Worm (Caenorhabditis elegans) whole organism, dauer: ENCODE results near the gene bus-18.

Source experiments
- unc-62 ChIP-seq: sonication (generic microtip); optimal IDR thresholded peaks from 2 replicates; lab custom pipeline; 2017; ENCODE audit warnings: missing biosample characterization, missing genetic modification reagents, missing genetic modification characterization

Gene bus-18

DNA sequence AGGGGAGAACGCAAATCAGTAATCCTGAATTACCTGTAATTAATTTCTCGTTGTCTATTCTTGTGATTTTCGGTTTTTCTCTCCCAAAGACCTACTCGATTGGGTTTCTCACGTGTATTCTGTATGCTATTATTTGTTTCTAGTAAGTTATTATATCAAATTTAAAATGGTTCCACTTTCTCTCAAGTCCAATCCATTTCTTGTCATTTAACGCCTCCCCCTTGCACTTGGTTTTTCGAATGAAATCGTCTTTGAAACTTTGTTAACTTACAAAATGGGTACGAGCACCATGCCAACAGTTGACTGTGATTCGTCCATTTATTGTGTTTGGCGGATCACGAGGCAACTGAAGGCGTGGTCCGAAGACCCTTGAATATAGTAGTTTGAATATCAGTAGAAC, 3.9 kb upstream of the bus-18 start:
- TF ChIP-seq unc-62 (GFP tag; lab: Kevin White, UChicago): no peak

DNA sequence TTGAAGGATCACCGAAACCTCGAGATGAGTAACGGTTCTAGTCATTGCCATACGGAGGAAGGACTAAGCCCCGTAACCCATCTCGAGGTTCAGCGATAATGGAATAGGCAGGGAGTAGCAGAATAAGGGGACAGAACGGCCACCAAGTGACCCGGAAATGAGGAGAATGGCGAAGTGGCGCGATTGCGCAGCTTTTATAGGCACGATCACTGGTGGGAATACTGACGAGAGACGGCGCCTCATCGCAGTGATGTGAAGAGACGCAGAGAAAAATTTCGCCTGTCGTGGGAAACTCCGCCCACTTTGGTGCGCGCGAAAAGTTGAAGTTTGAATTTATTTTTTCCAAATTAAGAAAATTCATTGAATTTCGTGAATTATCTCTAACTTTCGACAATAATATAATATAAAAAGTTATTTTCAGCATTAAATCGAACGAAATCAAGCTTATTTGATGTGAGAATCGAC, 3.4 kb upstream of the bus-18 start, which contains the start of gene F55A11.4:
F55A11.4 (plus strand) TSS at position 415 of the 465 bp plus-strand sequence.
- no peak for TF ChIP-seq unc-62 (GFP tag; lab: Kevin White, UChicago)

DNA sequence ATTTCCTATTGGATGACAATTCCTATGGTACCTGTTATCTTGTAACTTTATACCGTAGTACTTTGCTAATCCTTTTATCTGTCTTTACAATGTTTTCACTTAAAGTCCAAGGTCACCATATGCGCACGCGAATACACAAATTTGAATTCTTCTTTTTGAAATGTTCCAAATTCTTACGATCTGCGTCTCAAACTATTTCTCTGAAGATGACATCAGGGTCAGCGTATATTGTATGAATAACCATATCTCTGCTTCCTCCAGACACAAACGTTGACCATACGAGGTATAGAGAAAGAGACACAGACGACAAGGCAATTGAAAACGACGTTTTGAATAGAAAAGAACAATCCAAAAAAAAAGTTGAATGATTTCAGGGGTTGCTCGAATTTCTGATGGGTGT, 414 bp downstream of the bus-18 start:
- TF ChIP-seq unc-62 (GFP tag; lab: Kevin White, UChicago): no peak

DNA sequence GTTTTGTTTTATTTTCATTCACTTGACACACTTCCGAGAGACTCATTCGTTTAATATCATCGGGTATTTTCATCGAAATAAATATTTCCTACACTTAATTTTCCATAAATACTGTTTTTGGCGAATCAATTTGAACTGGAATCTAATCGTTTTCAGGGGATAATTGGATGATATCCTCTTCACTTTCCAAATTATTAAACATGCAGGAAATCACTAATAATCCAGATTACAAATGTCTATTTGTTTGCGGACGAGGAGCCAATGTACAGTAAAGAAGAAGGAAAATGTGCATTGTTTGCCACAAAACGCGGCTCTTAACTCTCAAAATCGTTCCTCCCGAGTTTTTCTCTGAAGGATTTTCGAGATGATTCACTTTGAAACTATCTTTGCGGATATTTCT, 3.0 kb downstream of the bus-18 start, which contains the start of gene F55A11.6:
F55A11.6 (plus strand) TSS at position 301 of the 400 bp plus-strand sequence.
- TF ChIP-seq unc-62 (GFP tag; lab: Kevin White, UChicago): no peak

DNA sequence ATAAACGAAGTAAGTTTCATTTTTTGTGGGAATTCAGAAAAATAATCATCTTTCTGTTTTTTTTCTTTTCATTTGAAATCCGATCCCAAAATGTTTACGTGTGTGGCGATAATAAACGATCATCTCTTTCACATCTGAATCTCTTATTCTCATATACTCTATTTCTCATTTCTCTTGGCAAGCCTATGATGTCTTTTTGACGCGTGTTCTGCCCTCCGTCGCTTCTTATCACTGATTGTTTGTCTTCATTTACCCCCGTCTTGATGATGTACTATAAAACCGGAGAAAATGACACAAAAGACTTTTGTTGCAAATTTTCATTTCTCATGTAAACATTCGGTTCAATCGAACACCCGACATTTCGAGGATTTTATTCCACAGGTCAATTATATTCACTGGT, 4.3 kb downstream of the bus-18 start:
- TF ChIP-seq unc-62 (GFP tag; lab: Kevin White, UChicago): no peak

DNA sequence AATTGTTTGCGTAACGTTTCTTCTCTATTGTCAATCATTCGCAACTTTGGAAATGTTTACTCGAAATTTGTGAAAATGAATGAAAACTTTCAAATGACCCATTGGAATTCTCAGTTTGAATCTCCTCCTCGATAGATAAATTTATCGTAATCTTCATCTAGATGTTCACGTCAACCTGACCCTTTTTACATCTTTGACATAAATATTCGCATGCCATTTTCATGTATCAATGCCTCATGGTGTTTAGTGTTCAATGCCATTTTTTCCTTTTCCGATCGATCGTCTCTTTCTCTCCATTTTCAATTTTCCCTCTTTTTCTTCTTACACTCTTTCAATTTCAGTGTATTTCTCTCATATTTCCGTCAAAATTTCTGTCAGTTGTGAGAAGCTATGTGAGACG, 5.8 kb downstream of the bus-18 start:
- no peak for TF ChIP-seq unc-62 (GFP tag; lab: Kevin White, UChicago)

DNA sequence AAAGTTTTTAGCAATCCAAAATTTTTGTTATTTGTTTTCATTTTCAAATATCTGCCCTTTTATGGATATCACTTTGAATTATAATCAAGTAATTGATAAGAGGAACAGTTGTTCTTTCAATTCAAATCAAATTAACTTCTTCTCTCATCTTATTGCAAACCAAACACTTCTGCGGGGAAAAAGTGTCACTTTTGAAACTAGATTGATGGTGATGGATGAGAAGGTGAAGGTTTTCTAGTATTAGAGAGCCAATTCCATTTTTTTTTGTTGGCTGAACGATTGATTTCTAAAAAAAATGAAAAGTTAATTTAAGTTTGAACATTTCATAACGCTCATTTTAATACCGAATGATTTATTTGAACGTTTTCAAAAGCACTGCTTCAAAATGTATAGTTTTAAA, 6.3 kb downstream of the bus-18 start:
- no peak for TF ChIP-seq unc-62 (GFP tag; lab: Kevin White, UChicago)

DNA sequence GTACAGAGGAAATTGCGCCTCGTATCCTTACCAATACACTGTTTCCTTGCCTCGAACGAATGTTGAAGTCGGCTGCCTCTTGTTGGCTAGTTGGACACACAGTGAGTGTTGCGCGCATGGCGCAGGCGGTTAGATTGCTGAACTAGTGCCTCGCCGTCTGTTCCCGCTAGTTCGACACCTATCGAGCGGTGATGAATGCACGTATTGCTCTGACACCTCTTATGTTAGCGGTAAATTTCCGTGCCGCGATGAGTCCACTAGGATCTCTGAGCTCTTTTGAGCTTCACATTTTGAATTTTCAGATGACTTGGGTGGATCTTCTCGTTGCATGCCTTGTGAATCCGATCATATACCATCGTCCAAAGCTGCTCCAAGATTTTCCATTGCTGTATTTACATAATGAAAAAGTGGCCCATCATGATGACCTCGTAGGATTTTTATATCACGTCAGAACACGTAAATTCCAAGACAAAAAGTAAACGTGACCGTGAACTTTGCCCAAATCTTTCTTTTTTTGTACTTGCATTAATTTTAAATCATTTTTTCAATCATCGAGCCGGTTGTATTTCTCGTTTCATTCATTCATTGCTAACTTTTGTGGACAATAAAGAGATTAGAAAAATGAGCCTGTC, 9.4 kb downstream of the bus-18 start, which contains the start of gene F55A11.11:
F55A11.11 (plus strand) TSS at position 341 of the 632 bp plus-strand sequence.
- TF ChIP-seq unc-62 (GFP tag; lab: Kevin White, UChicago): no peak

DNA sequence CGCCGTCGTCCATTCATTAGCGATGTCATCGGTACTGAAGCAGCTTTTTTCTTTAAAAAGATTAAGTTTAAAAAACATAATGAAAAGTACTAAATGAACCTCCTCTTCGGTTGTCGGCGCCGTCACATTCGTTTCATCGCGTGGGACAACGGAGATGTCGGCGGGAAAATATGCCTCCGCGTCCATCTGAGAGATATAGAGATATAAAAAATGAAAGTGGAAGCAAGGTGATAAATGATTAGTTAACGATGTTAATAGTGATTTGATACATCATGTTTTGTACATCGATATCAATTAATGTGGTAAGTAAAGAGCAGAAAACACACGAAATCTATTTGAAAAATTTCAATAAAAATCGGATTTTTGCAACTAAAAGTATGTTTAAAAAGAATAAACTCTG, 13.7 kb downstream of the bus-18 start, which contains the start of gene F55A11.7:
F55A11.7 (minus strand) TSS at position 186 of the 400 bp plus-strand sequence.
- no peak for TF ChIP-seq unc-62 (GFP tag; lab: Kevin White, UChicago)

DNA sequence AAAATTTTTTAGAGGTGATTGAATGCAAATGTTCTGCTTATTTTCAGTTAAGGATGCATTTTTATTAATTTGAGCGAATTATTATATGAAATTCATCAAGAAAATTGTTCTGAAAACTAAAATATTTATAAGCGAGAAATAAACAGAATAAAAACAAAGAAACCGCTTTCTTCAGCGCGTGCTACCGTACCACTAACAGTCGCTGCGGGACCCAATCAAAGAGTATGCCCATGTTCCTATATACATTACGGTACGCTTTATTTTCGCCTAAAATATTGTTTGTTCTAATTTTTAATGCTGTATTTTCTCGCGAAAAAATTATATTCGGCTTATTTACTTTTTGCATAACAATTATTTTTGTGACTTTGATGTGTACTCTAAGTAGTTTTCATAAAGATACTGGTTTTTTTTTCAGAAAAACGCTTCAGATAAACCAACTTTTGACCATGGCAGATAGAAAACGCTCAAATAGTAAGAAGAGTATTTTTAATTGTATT, 14.3 kb downstream of the bus-18 start, which contains the start of gene F55A11.8:
F55A11.8 (plus strand) TSS at position 447 of the 497 bp plus-strand sequence.
- TF ChIP-seq unc-62 (GFP tag; lab: Kevin White, UChicago): no peak

DNA sequence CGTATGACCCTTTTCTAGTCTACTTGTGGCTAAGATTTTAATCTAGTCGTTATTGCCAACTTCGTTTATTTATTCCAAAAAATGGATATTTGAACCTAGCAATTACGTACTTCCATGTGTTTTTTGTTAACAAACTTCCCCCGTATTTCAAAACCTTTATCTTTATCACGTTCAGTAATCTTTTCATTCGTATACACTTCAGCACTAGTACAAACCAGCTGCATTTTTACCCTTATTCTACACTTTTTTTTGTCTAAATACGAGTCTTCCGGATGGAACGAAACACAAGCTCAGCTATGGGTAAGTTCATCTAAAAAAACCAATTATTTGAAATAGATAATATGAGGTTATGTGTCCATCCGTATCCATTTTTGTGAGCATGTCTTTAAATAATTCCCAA, 16.0 kb downstream of the bus-18 start, which contains the start of gene D2023.1:
D2023.1 (plus strand) TSS at position 77 of the 400 bp plus-strand sequence.
- no peak for TF ChIP-seq unc-62 (GFP tag; lab: Kevin White, UChicago)

DNA sequence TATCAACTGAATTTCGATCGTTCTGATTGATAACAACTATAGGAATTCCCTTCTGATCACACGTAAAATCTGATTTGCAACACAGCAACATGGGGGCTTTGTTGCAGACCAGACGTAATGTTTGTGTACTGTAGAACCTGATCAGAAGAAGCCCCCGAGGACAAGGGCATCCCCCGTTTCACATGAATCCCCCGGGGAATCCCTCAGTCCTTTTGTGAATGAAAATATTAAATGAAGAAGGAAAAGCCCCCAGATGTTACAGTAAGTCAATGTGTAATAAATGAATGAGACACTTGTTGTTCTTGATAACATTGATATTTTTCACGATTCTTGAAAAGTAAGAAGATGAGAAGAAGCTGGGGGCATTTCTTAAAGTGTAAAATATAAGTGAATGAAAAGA, 20.7 kb downstream of the bus-18 start:
- TF ChIP-seq unc-62 (GFP tag; lab: Kevin White, UChicago): no peak

DNA sequence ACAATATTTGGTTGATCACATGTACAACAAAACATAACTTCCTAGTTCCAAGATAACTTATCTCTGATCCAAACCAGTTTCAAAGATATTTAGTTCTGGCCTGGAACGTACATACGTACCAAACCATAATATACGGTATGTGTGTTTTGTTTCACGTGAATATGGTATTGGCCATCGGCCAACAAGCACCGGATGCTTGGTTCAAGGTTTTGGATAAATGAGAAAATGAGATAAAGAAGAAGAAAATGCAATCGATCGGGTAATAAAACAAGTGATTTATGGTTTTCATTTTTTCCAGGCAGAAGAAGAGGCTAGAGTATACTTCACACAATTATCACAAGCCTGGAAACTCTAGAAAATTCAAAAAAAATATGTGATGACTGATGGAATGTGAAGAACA, 21.8 kb downstream of the bus-18 start:
- TF ChIP-seq unc-62 (GFP tag; lab: Kevin White, UChicago): no peak

DNA sequence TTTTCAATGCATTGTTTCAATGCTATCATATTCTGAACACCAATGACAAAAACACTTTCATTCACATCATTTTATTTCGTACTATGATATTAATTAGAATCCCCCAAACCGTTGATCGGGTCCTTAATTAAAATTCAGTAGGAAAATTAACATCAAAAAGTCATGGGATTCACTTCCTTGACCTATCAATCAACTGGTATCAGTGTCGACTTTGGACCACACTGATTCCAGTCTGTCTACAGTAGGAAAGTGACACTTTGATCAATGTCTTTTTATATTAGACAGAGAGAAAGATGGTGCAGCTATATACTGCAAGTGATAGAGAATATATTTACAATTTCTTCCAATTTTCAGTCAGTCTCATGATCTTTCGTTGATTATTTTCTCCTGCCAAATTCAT, 22.8 kb downstream of the bus-18 start:
- no peak for TF ChIP-seq unc-62 (GFP tag; lab: Kevin White, UChicago)

DNA sequence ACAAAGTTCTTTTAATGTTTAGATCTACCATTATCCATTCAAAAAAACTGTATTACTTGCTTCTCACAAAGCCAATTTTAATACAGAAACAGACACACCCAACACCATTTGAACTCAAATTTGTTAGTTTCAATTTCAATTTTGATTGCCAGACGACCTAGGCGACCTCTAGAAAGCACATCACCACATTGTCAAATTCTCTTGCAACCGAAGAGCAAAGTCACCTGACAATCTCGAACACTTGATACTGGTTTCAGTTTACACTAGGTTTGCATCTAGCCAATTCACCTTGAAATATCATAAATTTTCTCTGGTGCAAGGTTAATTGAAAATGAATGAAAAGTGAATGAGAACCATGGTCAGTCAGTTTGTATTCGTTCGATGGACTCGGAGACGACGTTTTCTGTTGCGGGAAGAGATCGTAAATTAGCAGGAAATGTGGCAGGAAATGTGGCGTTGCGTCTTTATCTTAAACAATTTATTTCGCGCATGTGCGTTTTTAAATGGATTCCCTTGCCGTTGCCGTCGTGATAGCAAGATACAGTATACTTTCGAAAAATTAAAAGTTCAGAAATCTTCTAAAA, 23.8 kb downstream of the bus-18 start:
- TF ChIP-seq unc-62 (GFP tag; lab: Kevin White, UChicago): no peak

DNA sequence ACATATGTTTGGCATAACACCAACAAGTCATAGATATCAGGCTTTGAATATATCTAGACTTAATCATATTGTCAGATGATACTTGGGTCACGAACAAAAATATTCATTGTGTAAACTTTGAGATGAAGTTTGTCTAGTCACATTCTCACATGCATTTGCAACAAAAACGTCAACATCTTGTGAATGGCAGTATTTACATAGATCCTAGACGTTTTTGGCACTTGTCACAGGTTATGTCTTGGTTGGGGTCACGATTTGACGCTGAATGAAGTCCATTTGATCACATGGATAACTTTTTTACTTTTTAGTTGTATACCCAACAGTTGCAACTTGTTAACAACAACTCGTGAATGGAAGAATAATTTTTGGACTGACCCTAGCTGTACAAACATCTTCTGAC, 24.8 kb downstream of the bus-18 start:
- no peak for TF ChIP-seq unc-62 (GFP tag; lab: Kevin White, UChicago)
